Worm (Caenorhabditis elegans): ENCODE measurements around the gene W02H5.2.
"Not testable (repeated sequence)": the region's sequence is repeated elsewhere in the genome, so short reads cannot be mapped to it uniquely, and the experiment has no call there.

The W02H5.2 gene

ce11 chrV:2639035-2639434 is at the start of gene W02H5.2:
Gene W02H5.2, plus strand, starts transcription at chrV:2639335.
- no peak for TF ChIP-seq dao-5 (tag; optimal IDR thresholded peaks at IDR 0.05)
- TF ChIP-seq W03F9.2 (tag; optimal IDR thresholded peaks at IDR 0.05) = no peak
- no peak for TF ChIP-seq him-1 (tag; optimal IDR thresholded peaks at IDR 0.05)

- TF ChIP-seq him-1 (tag; optimal IDR thresholded peaks at IDR 0.05) (no peak), dao-5 (tag; optimal IDR thresholded peaks at IDR 0.05) (no peak)
These were observed 49.3 kb upstream of the W02H5.2 start for ce11 chrV:2589834-2590233.

- TF ChIP-seq W03F9.2 (tag; optimal IDR thresholded peaks at IDR 0.05) = no peak
- TF ChIP-seq him-1 (tag; optimal IDR thresholded peaks at IDR 0.05) = no peak
- no peak for TF ChIP-seq dao-5 (tag; optimal IDR thresholded peaks at IDR 0.05)
These were observed 46.9 kb upstream of the W02H5.2 start, which contains the start of gene irg-3 for ce11 chrV:2592173-2592676. Gene irg-3, plus strand, starts transcription at chrV:2592591.

ce11 chrV:2595720-2596119 is 43.4 kb upstream of the W02H5.2 start:
- TF ChIP-seq W03F9.2 (tag; optimal IDR thresholded peaks at IDR 0.05) (no peak), dao-5 (tag; optimal IDR thresholded peaks at IDR 0.05) (no peak), him-1 (tag; optimal IDR thresholded peaks at IDR 0.05) (no peak)

- TF ChIP-seq dao-5, him-1, W03F9.2 (tag; optimal IDR thresholded peaks at IDR 0.05): not testable (repeated sequence)
These were observed 40.3 kb upstream of the W02H5.2 start, which contains the start of gene F53E10.5 for ce11 chrV:2598830-2599229. Gene F53E10.5, minus strand, starts transcription at chrV:2598930.

- TF ChIP-seq him-1 (tag; optimal IDR thresholded peaks at IDR 0.05) (peak; percentile 39), dao-5 (tag; optimal IDR thresholded peaks at IDR 0.05) (no peak), W03F9.2 (tag; optimal IDR thresholded peaks at IDR 0.05) (peak; percentile 64)
These were observed 38.6 kb upstream of the W02H5.2 start for ce11 chrV:2600543-2600942.

- TF ChIP-seq dao-5 (tag; optimal IDR thresholded peaks at IDR 0.05) = no peak
- no peak for TF ChIP-seq him-1 (tag; optimal IDR thresholded peaks at IDR 0.05)
- no peak for TF ChIP-seq W03F9.2 (tag; optimal IDR thresholded peaks at IDR 0.05)
These were observed 37.3 kb upstream of the W02H5.2 start for ce11 chrV:2601817-2602216.

ce11 chrV:2603056-2603455 is 36.1 kb upstream of the W02H5.2 start, which contains the start of gene F53E10.6:
Gene F53E10.6, minus strand, starts transcription at chrV:2603063.
- no peak for TF ChIP-seq W03F9.2 (tag; optimal IDR thresholded peaks at IDR 0.05)
- TF ChIP-seq dao-5 (tag; optimal IDR thresholded peaks at IDR 0.05) = no peak
- no peak for TF ChIP-seq him-1 (tag; optimal IDR thresholded peaks at IDR 0.05)

ce11 chrV:2608352-2608751 is 30.8 kb upstream of the W02H5.2 start, which contains the start of gene acr-17:
Gene acr-17, plus strand, starts transcription at chrV:2608652.
- TF ChIP-seq W03F9.2 (tag; optimal IDR thresholded peaks at IDR 0.05) (no peak), dao-5 (tag; optimal IDR thresholded peaks at IDR 0.05) (no peak), him-1 (tag; optimal IDR thresholded peaks at IDR 0.05) (no peak)

- TF ChIP-seq W03F9.2 (tag; optimal IDR thresholded peaks at IDR 0.05) (peak; percentile 20), him-1 (tag; optimal IDR thresholded peaks at IDR 0.05) (no peak), dao-5 (tag; optimal IDR thresholded peaks at IDR 0.05) (no peak)
These were observed 24.0 kb upstream of the W02H5.2 start, which contains the start of gene F53E10.1 for ce11 chrV:2614986-2615687. Gene F53E10.1, plus strand, starts transcription at chrV:2615310.

- no peak for TF ChIP-seq W03F9.2 (tag; optimal IDR thresholded peaks at IDR 0.05)
These were observed 21.6 kb upstream of the W02H5.2 start for ce11 chrV:2617499-2617898.

- TF ChIP-seq him-1 (tag; optimal IDR thresholded peaks at IDR 0.05) (no peak), dao-5 (tag; optimal IDR thresholded peaks at IDR 0.05) (no peak), W03F9.2 (tag; optimal IDR thresholded peaks at IDR 0.05) (no peak)
These were observed 17.3 kb upstream of the W02H5.2 start, which contains the start of gene srh-271 for ce11 chrV:2621879-2622278. Gene srh-271, minus strand, starts transcription at chrV:2621979.

- TF ChIP-seq him-1 (tag; optimal IDR thresholded peaks at IDR 0.05) (no peak), W03F9.2 (tag; optimal IDR thresholded peaks at IDR 0.05) (no peak), dao-5 (tag; optimal IDR thresholded peaks at IDR 0.05) (no peak)
These were observed 15.4 kb upstream of the W02H5.2 start for ce11 chrV:2623765-2624164.

- not testable (repeated sequence) for TF ChIP-seq him-1, W03F9.2, dao-5 (tag; optimal IDR thresholded peaks at IDR 0.05)
These were observed 13.8 kb upstream of the W02H5.2 start, which contains the start of gene sknr-1 for ce11 chrV:2625360-2625759. Gene sknr-1, minus strand, starts transcription at chrV:2625460.

All from whole organism, L4/young adult.